Worm (Caenorhabditis elegans): ENCODE results near the gene W03A5.1.

W03A5.1 gene

ce11 chrIII:5453290-5453689, 45.6 kb downstream of the W03A5.1 start, which contains the start of gene F48E8.4:
Gene F48E8.4, plus strand, starts transcription at chrIII:5453590.
- TF ChIP-seq C38D4.7 (GFP tag; optimal IDR thresholded peaks at IDR 0.05) (no peak), pha-2 (tag; optimal IDR thresholded peaks at IDR 0.05) (no peak), dmd-4 (tag; optimal IDR thresholded peaks at IDR 0.05; ENCODE audit: borderline replicate concordance) (no peak), C08G9.2 (tag; optimal IDR thresholded peaks at IDR 0.05) (no peak), elt-4 (tag; optimal IDR thresholded peaks at IDR 0.05) (no peak), ceh-31 (tag; optimal IDR thresholded peaks at IDR 0.05) (no peak), sox-2 (GFP tag; IDR thresholded peaks at IDR 0.05) (no peak), npax-4 (tag; optimal IDR thresholded peaks at IDR 0.05) (no peak), zip-5 (tag; optimal IDR thresholded peaks at IDR 0.05) (no peak), hlh-15 (tag; optimal IDR thresholded peaks at IDR 0.05) (no peak), K02D7.2 (tag; optimal IDR thresholded peaks at IDR 0.05) (no peak), rnt-1 (tag; optimal IDR thresholded peaks at IDR 0.05) (no peak), pat-9 (tag; optimal IDR thresholded peaks at IDR 0.05) (no peak), elt-2 (tag; optimal IDR thresholded peaks at IDR 0.05) (no peak), ceh-22 (tag; optimal IDR thresholded peaks at IDR 0.05) (no peak)

DNA sequence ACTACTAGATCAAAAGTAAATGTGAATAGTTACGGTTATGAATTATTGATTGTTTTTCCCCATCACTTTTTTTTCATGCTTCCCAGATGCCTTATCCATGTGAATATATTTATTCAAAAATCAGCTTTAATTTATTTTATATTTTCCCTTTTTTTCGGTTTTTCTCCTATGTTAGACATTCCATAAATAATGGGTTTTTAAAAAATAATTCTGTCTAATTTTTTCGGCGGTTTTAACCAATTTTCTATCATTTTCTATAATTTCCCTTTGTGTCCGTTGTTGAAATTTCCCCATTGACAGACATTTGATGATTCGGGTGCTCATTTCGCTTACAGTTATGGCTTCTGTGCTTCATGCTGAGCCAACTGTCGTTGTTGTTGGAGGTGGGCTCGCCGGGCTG, 53.4 kb downstream of the W03A5.1 start, which contains the start of gene F48E8.3:
Gene F48E8.3 (plus strand): TSS at position 301 of the 400 bp plus-strand sequence.
- no peak for TF ChIP-seq nhr-11 (tag; optimal IDR thresholded peaks at IDR 0.05)
- TF ChIP-seq ceh-30 (tag; optimal IDR thresholded peaks at IDR 0.05): no peak
- TF ChIP-seq unc-3 (GFP tag; conservative IDR thresholded peaks at IDR 0.05): no peak
- TF ChIP-seq unc-3 (tag; optimal IDR thresholded peaks at IDR 0.05): no peak
- TF ChIP-seq ceh-22 (tag; optimal IDR thresholded peaks at IDR 0.05): no peak
- TF ChIP-seq ceh-2 (tag; optimal IDR thresholded peaks at IDR 0.05): no peak
- no peak for TF ChIP-seq sox-2 (GFP tag; IDR thresholded peaks at IDR 0.05)
- TF ChIP-seq che-1 (tag; optimal IDR thresholded peaks at IDR 0.05): no peak
- TF ChIP-seq fax-1 (tag; optimal IDR thresholded peaks at IDR 0.05): no peak
- no peak for TF ChIP-seq hlh-15 (tag; optimal IDR thresholded peaks at IDR 0.05)
- no peak for TF ChIP-seq pax-1 (tag; optimal IDR thresholded peaks at IDR 0.05)
- TF ChIP-seq tbx-2 (tag; optimal IDR thresholded peaks at IDR 0.05): no peak
- no peak for TF ChIP-seq mec-3 (tag; optimal IDR thresholded peaks at IDR 0.05; ENCODE audit: borderline replicate concordance)
- TF ChIP-seq ceh-48 (tag; optimal IDR thresholded peaks at IDR 0.05): no peak
- no peak for TF ChIP-seq ceh-34 (tag; optimal IDR thresholded peaks at IDR 0.05)
- no peak for TF ChIP-seq nhr-232 (tag; optimal IDR thresholded peaks at IDR 0.05)
- TF ChIP-seq pat-9 (tag; optimal IDR thresholded peaks at IDR 0.05): no peak
- no peak for TF ChIP-seq unc-55 (GFP tag; optimal IDR thresholded peaks at IDR 0.05)
- TF ChIP-seq lim-6 (tag; optimal IDR thresholded peaks at IDR 0.05): no peak
